Worm (Caenorhabditis elegans) whole organism, L2 larva: ENCODE measurements around the gene pst-1.

Experiments
- alr-1 ChIP-seq: fragments of 150-350 bp; optimal IDR thresholded peaks from 2 replicates; lab custom pipeline; 2014; ENCODE audit warnings: missing biosample characterization, missing genetic modification characterization
- ama-1 ChIP-seq: fragments of 150-350 bp; optimal IDR thresholded peaks from 2 replicates; lab custom pipeline; 2018; ENCODE audit warnings: inconsistent platforms
- ceh-82 ChIP-seq: fragments of 150-350 bp; optimal IDR thresholded peaks from 2 replicates; lab custom pipeline; 2014; ENCODE audit warnings: missing biosample characterization, missing genetic modification characterization
- dmd-4 ChIP-seq: sonication (generic microtip); optimal IDR thresholded peaks from 2 replicates; lab custom pipeline; 2017; ENCODE audit warnings: missing biosample characterization, missing genetic modification characterization
- lin-11 ChIP-seq: fragments of 150-350 bp; sonication (generic microtip); optimal IDR thresholded peaks from 2 replicates; lab custom pipeline; 2014; ENCODE audit warnings: missing biosample characterization, missing genetic modification characterization, inconsistent platforms, mixed read lengths
- sma-9 ChIP-seq, 2 experiments: fragments of 150-350 bp in 1 of 2; sonication (generic microtip) in 1 of 2; optimal IDR thresholded peaks; 2 replicates each; lab custom pipeline; 2014 to 2016; ENCODE audit warnings: missing genetic modification characterization in 2 of 2, mild to moderate bottlenecking in 1 of 2, missing biosample characterization in 1 of 2, missing compliant biosample characterization in 1 of 2, missing genetic modification reagents in 1 of 2, moderate library complexity in 1 of 2
- snpc-4 ChIP-seq: fragments of 150-350 bp; optimal IDR thresholded peaks from 2 replicates; lab custom pipeline; 2014; ENCODE audit warnings: missing biosample characterization, missing genetic modification characterization
- unc-39 ChIP-seq: fragments of 150-350 bp; optimal IDR thresholded peaks from 2 replicates; lab custom pipeline; 2014; ENCODE audit warnings: missing biosample characterization, missing genetic modification characterization
- zag-1 ChIP-seq: fragments of 150-350 bp; optimal IDR thresholded peaks from 2 replicates; lab custom pipeline; 2014; ENCODE audit warnings: missing biosample characterization, missing genetic modification characterization
- ztf-11 ChIP-seq: sonication (generic microtip); optimal IDR thresholded peaks from 2 replicates; lab custom pipeline; 2017; ENCODE audit warnings: missing biosample characterization, missing genetic modification characterization

ce11 chrV:5972582-5972981 lies 29.3 kb downstream of the pst-1 start:
- no peak for TF ChIP-seq zag-1
- no peak for TF ChIP-seq sma-9 (GFP tag; optimal IDR thresholded peaks at IDR 0.05; lab: Kevin White, UChicago)
- no peak for TF ChIP-seq sma-9 (tag; optimal IDR thresholded peaks at IDR 0.05; lab: Kevin White, UChicago)
- TF ChIP-seq unc-39 (tag; lab: Kevin White, UChicago) = no peak
- no peak for TF ChIP-seq snpc-4 (tag; lab: Kevin White, UChicago)
- no peak for TF ChIP-seq ztf-11 (tag; lab: Kevin White, UChicago)
- TF ChIP-seq alr-1 = no peak
- no peak for TF ChIP-seq ama-1
- no peak for TF ChIP-seq ceh-82 (tag; lab: Kevin White, UChicago)
- no peak for TF ChIP-seq dmd-4 (tag; lab: Kevin White, UChicago)
- no peak for TF ChIP-seq lin-11 (tag; lab: Kevin White, UChicago)
